Worm (Caenorhabditis elegans) whole organism, midembryonic: ENCODE measurements around the gene M03A1.8.

Experiments used
- T22C8.4 ChIP-seq: fragments of 200-800 bp; sonication (Bioruptor generic); IDR thresholded peaks from 2 replicates; pipeline ENCODE4 v1.3.6; 2022; ENCODE audit warnings: missing genetic modification characterization, missing compliant biosample characterization
- cog-1 ChIP-seq: sonication (generic microtip); optimal IDR thresholded peaks from 2 replicates; lab custom pipeline; 2016; ENCODE audit warnings: missing genetic modification characterization, missing compliant biosample characterization
- flt-1 ChIP-seq: fragments of 200-800 bp; sonication (Bioruptor generic); IDR thresholded peaks from 2 replicates; pipeline ENCODE4 v1.3.6; 2022; ENCODE audit warnings: missing genetic modification characterization, missing compliant biosample characterization

DNA sequence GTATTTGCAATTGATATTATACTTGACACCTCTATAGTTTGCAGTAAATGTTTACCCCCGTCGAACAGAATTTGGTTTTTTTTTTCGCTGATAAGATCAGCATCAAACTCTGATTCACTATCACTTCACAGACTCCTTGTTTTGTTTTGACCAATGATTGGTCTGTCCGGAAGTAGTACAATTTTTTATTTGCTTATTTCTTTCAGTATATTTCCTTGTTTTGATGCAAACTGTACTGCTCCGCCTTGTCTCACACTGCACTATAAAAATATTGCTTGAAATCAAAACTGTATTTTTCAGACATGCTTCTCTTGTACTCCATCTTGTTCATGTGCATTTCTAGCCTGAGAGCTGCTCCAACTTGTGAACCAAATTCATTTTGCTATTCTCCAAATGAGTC, 2.6 kb upstream of the M03A1.8 start, which contains the start of gene M03A1.3:
- TF ChIP-seq cog-1 (tag; lab: Kevin White, UChicago): no peak
- TF ChIP-seq T22C8.4 (GFP tag; lab: Robert Waterston, UW): no peak
- TF ChIP-seq flt-1 (GFP tag; lab: Robert Waterston, UW): no peak
